Worm (Caenorhabditis elegans) whole organism, late embryonic: Measurements from ENCODE around the gene C46C11.3.

Experiments used
- C08G9.2 ChIP-seq: sonication (generic microtip); optimal IDR thresholded peaks from 2 replicates; lab custom pipeline; 2016; ENCODE audit warnings: mild to moderate bottlenecking, missing genetic modification characterization, moderate library complexity, missing compliant biosample characterization
- C38D4.7 ChIP-seq: fragments of 200-800 bp; sonication (Bioruptor generic); optimal IDR thresholded peaks from 2 replicates; lab custom pipeline; 2018; ENCODE audit warnings: mild to moderate bottlenecking, missing genetic modification characterization, moderate library complexity, missing compliant biosample characterization
- K02D7.2 ChIP-seq: sonication (generic microtip); optimal IDR thresholded peaks from 2 replicates; lab custom pipeline; 2017; ENCODE audit warnings: mild to moderate bottlenecking, missing genetic modification characterization, missing compliant biosample characterization
- K09A11.1 ChIP-seq: sonication (generic microtip); optimal IDR thresholded peaks from 2 replicates; lab custom pipeline; 2017; ENCODE audit warnings: antibody characterized with exemption, mild to moderate bottlenecking, missing genetic modification characterization, missing compliant biosample characterization; ENCODE audit not compliant: insufficient read depth
- Y22D7AL.16 ChIP-seq: sonication (generic microtip); optimal IDR thresholded peaks from 2 replicates; lab custom pipeline; 2016; ENCODE audit warnings: missing genetic modification characterization, missing compliant biosample characterization
- ama-1 ChIP-seq: fragments of 150-350 bp; optimal IDR thresholded peaks from 2 replicates; lab custom pipeline; 2014
- ceh-18 ChIP-seq: sonication (generic microtip); optimal IDR thresholded peaks from 2 replicates; lab custom pipeline; 2016; ENCODE audit warnings: missing genetic modification characterization, missing compliant biosample characterization
- ceh-19 ChIP-seq: fragments of 200-800 bp; sonication (Bioruptor generic); optimal IDR thresholded peaks from 2 replicates; lab custom pipeline; 2018; ENCODE audit warnings: mild to moderate bottlenecking, missing genetic modification characterization, missing compliant biosample characterization
- ceh-22 ChIP-seq: sonication (generic microtip); optimal IDR thresholded peaks from 2 replicates; lab custom pipeline; 2017; ENCODE audit warnings: missing biosample characterization, missing genetic modification characterization
- ceh-24 ChIP-seq: sonication (generic microtip); optimal IDR thresholded peaks from 2 replicates; lab custom pipeline; 2016; ENCODE audit warnings: mild to moderate bottlenecking, missing genetic modification characterization, missing compliant biosample characterization
- ceh-30 ChIP-seq: fragments of 150-350 bp; optimal IDR thresholded peaks from 2 replicates; lab custom pipeline; 2014; ENCODE audit warnings: missing biosample characterization, missing genetic modification characterization
- ceh-45 ChIP-seq: fragments of 200-800 bp; sonication (Bioruptor generic); IDR thresholded peaks from 2 replicates; pipeline ENCODE4 v1.3.6; 2022; ENCODE audit warnings: missing genetic modification reagents, missing genetic modification characterization, missing compliant biosample characterization
- ceh-9 ChIP-seq: sonication (generic microtip); optimal IDR thresholded peaks from 2 replicates; lab custom pipeline; 2016; ENCODE audit warnings: mild to moderate bottlenecking, missing genetic modification characterization, inconsistent platforms, missing compliant biosample characterization
- che-1 ChIP-seq: sonication (generic microtip); optimal IDR thresholded peaks from 2 replicates; lab custom pipeline; 2016; ENCODE audit warnings: mild to moderate bottlenecking, missing genetic modification characterization, missing compliant biosample characterization
- dmd-4 ChIP-seq: sonication (generic microtip); optimal IDR thresholded peaks from 2 replicates; lab custom pipeline; 2016; ENCODE audit warnings: borderline replicate concordance, missing genetic modification characterization, missing compliant biosample characterization
- dve-1 ChIP-seq: sonication (generic microtip); optimal IDR thresholded peaks from 2 replicates; lab custom pipeline; 2017; ENCODE audit warnings: antibody characterized with exemption, mild to moderate bottlenecking, missing genetic modification characterization, missing compliant biosample characterization
- elt-2 ChIP-seq: sonication (generic microtip); optimal IDR thresholded peaks from 2 replicates; lab custom pipeline; 2016; ENCODE audit warnings: missing genetic modification reagents, missing genetic modification characterization, missing compliant biosample characterization
- elt-4 ChIP-seq: sonication (generic microtip); optimal IDR thresholded peaks from 2 replicates; lab custom pipeline; 2016; ENCODE audit warnings: missing genetic modification characterization, missing compliant biosample characterization
- ets-4 ChIP-seq: sonication (generic microtip); optimal IDR thresholded peaks from 2 replicates; lab custom pipeline; 2016; ENCODE audit warnings: missing genetic modification characterization, missing compliant biosample characterization
- eyg-1 ChIP-seq: sonication (generic microtip); optimal IDR thresholded peaks from 2 replicates; lab custom pipeline; 2016; ENCODE audit warnings: missing genotype, missing genetic modification characterization, missing compliant biosample characterization
- fax-1 ChIP-seq: sonication (generic microtip); optimal IDR thresholded peaks from 2 replicates; lab custom pipeline; 2016; ENCODE audit warnings: missing genotype, missing genetic modification characterization, missing compliant biosample characterization
- fkh-10 ChIP-seq: fragments of 150-350 bp; optimal IDR thresholded peaks from 2 replicates; lab custom pipeline; 2014; ENCODE audit warnings: missing biosample characterization, missing genetic modification reagents, missing genetic modification characterization
- gmeb-2 ChIP-seq: sonication (generic microtip); optimal IDR thresholded peaks from 2 replicates; lab custom pipeline; 2016; ENCODE audit warnings: missing genetic modification characterization, inconsistent platforms, missing compliant biosample characterization
- hlh-13 ChIP-seq: fragments of 200-800 bp; sonication (Bioruptor generic); optimal IDR thresholded peaks from 2 replicates; lab custom pipeline; 2018; ENCODE audit warnings: mild to moderate bottlenecking, missing genetic modification characterization, missing compliant biosample characterization
- hlh-15 ChIP-seq: sonication (generic microtip); optimal IDR thresholded peaks from 2 replicates; lab custom pipeline; 2016; ENCODE audit warnings: missing genetic modification characterization, missing compliant biosample characterization
- hlh-6 ChIP-seq: sonication (generic microtip); optimal IDR thresholded peaks from 2 replicates; lab custom pipeline; 2016; ENCODE audit warnings: missing genotype, missing genetic modification characterization, missing compliant biosample characterization
- mec-3 ChIP-seq: sonication (generic microtip); optimal IDR thresholded peaks from 2 replicates; lab custom pipeline; 2016; ENCODE audit warnings: borderline replicate concordance, missing genetic modification characterization, missing compliant biosample characterization
- nhr-11 ChIP-seq: fragments of 150-350 bp; optimal IDR thresholded peaks from 2 replicates; lab custom pipeline; 2014; ENCODE audit warnings: missing biosample characterization, missing genetic modification characterization
- nhr-232 ChIP-seq: sonication (generic microtip); optimal IDR thresholded peaks from 2 replicates; lab custom pipeline; 2016; ENCODE audit warnings: missing genetic modification characterization, missing compliant biosample characterization
- npax-4 ChIP-seq: sonication (generic microtip); optimal IDR thresholded peaks from 2 replicates; lab custom pipeline; 2016; ENCODE audit warnings: missing genetic modification characterization, missing compliant biosample characterization
- odd-2 ChIP-seq: sonication (generic microtip); optimal IDR thresholded peaks from 2 replicates; lab custom pipeline; 2017; ENCODE audit warnings: antibody characterized with exemption, mild to moderate bottlenecking, missing genetic modification characterization, missing compliant biosample characterization
- pag-3 ChIP-seq: sonication (generic microtip); optimal IDR thresholded peaks from 2 replicates; lab custom pipeline; 2016; ENCODE audit warnings: missing compliant biosample characterization, missing genetic modification characterization, borderline replicate concordance
- pat-9 ChIP-seq: fragments of 200-800 bp; sonication (Bioruptor generic); optimal IDR thresholded peaks from 2 replicates; lab custom pipeline; 2018; ENCODE audit warnings: mild to moderate bottlenecking, missing genetic modification characterization, moderate library complexity, missing compliant biosample characterization
- pax-1 ChIP-seq: fragments of 150-350 bp; optimal IDR thresholded peaks from 2 replicates; lab custom pipeline; 2014; ENCODE audit warnings: missing biosample characterization, missing genetic modification characterization
- pha-4 ChIP-seq: fragments of 150-350 bp; optimal IDR thresholded peaks from 2 replicates; lab custom pipeline; 2018; ENCODE audit warnings: missing biosample characterization, missing genetic modification reagents, missing genetic modification characterization
- rnt-1 ChIP-seq: sonication (generic microtip); optimal IDR thresholded peaks from 2 replicates; lab custom pipeline; 2016; ENCODE audit warnings: missing genetic modification characterization, missing compliant biosample characterization
- sdc-2 ChIP-seq: sonication (generic microtip); optimal IDR thresholded peaks from 2 replicates; lab custom pipeline; 2016; ENCODE audit warnings: missing genotype, missing genetic modification characterization, missing compliant biosample characterization
- tbx-2 ChIP-seq: sonication (generic microtip); optimal IDR thresholded peaks from 2 replicates; lab custom pipeline; 2016; ENCODE audit warnings: missing genetic modification characterization, missing compliant biosample characterization
- tbx-7 ChIP-seq: sonication (generic microtip); optimal IDR thresholded peaks from 2 replicates; lab custom pipeline; 2016; ENCODE audit warnings: missing genotype, missing genetic modification characterization, missing compliant biosample characterization
- ttx-3 ChIP-seq: sonication (generic microtip); optimal IDR thresholded peaks from 2 replicates; lab custom pipeline; 2016; ENCODE audit warnings: missing genetic modification reagents, missing genetic modification characterization, missing compliant biosample characterization
- unc-42 ChIP-seq: sonication (generic microtip); optimal IDR thresholded peaks from 2 replicates; lab custom pipeline; 2016; ENCODE audit warnings: missing genotype, missing genetic modification characterization, missing compliant biosample characterization
- unc-55 ChIP-seq: sonication (generic microtip); optimal IDR thresholded peaks from 2 replicates; lab custom pipeline; 2017; ENCODE audit warnings: missing biosample characterization, missing genetic modification reagents, missing genetic modification characterization
- unc-86 ChIP-seq: sonication (generic microtip); optimal IDR thresholded peaks from 2 replicates; lab custom pipeline; 2016; ENCODE audit warnings: missing genetic modification characterization, missing compliant biosample characterization
- ztf-16 ChIP-seq: sonication (generic microtip); optimal IDR thresholded peaks from 2 replicates; lab custom pipeline; 2017; ENCODE audit warnings: missing genetic modification characterization, missing compliant biosample characterization

C46C11.3 gene

ce11 chrX:4649097-4649496, 27.0 kb downstream of the C46C11.3 start, which contains the start of gene ent-5:
TSS of gene ent-5 (minus strand) at chrX:4649197.
- TF ChIP-seq pag-3: no peak
- TF ChIP-seq elt-4 (tag; lab: Kevin White, UChicago): no peak
- no peak for TF ChIP-seq npax-4 (tag; lab: Kevin White, UChicago)
- TF ChIP-seq unc-86 (tag; lab: Kevin White, UChicago): no peak
- TF ChIP-seq dmd-4 (tag; lab: Kevin White, UChicago): no peak
- TF ChIP-seq ama-1: no peak
- TF ChIP-seq fax-1 (tag; lab: Kevin White, UChicago): no peak
- no peak for TF ChIP-seq nhr-11 (tag; lab: Kevin White, UChicago)
- no peak for TF ChIP-seq ztf-16 (tag; lab: Kevin White, UChicago)
- no peak for TF ChIP-seq nhr-232 (tag; lab: Kevin White, UChicago)
- TF ChIP-seq C38D4.7 (GFP tag; lab: Kevin White, UChicago): no peak
- TF ChIP-seq ceh-18 (tag; lab: Kevin White, UChicago): no peak

DNA sequence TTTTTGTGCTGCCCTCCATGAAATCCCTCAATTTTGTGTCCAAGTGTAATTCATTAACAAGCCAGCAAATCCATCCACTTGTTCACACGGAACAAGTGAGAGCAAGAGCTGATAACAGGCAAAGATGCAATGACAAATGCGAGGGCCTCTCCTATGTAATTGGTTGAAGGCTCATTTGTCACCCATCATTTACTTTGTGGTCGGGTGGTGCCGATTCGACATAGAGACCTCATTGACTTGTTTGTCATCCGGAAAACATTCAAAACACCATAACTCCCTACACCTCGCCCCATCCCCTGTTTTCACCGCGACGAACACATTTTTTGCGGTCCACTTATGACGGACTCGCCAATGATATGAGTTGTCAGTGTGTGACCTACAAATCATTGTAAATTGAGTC, 29.3 kb downstream of the C46C11.3 start:
- TF ChIP-seq hlh-6 (tag; lab: Kevin White, UChicago): no peak
- TF ChIP-seq ets-4: no peak
- TF ChIP-seq tbx-2: no peak
- no peak for TF ChIP-seq hlh-15 (tag; lab: Kevin White, UChicago)
- no peak for TF ChIP-seq tbx-7 (tag; lab: Kevin White, UChicago)
- no peak for TF ChIP-seq fax-1 (tag; lab: Kevin White, UChicago)
- TF ChIP-seq ceh-24: no peak
- TF ChIP-seq pax-1 (tag; lab: Kevin White, UChicago): no peak
- no peak for TF ChIP-seq unc-55
- TF ChIP-seq Y22D7AL.16 (tag; lab: Kevin White, UChicago): no peak
- TF ChIP-seq fkh-10 (GFP tag; lab: Kevin White, UChicago): no peak
- TF ChIP-seq ceh-9 (tag; lab: Kevin White, UChicago): no peak
- no peak for TF ChIP-seq che-1 (tag; lab: Kevin White, UChicago)
- no peak for TF ChIP-seq dmd-4 (tag; lab: Kevin White, UChicago)
- TF ChIP-seq pha-4 (tag; lab: Kevin White, UChicago): no peak
- TF ChIP-seq gmeb-2: no peak
- no peak for TF ChIP-seq C38D4.7 (GFP tag; lab: Kevin White, UChicago)
- TF ChIP-seq, all 69 proteins: peak for 0

- TF ChIP-seq unc-42 (tag; lab: Kevin White, UChicago) (peak; percentile 2), hlh-6 (tag; lab: Kevin White, UChicago) (no peak)
These were observed 30.8 kb downstream of the C46C11.3 start for ce11 chrX:4652950-4653349.

DNA sequence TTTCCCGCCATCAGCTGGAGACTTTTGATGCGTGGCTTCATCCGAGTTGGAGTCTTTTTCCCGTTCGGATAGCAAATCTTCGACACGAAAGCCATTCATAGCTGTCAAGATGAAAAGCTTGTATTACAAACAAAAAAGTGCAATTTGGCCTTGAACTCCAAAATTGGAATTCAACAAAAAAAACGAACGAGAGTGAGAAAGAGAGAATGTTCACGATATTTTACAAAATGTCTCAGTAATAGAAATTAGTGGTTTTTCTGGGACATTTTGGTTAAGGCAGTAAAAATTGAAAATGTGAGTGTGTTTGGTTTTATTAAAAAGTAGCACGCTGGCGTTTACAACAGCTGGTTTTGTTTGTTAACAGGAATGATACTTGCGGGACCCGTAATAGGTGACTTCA, 31.9 kb downstream of the C46C11.3 start, which contains the start of gene ceh-1:
ceh-1 (minus strand) TSS at position 101 of the 400 bp plus-strand sequence.
- TF ChIP-seq ttx-3 (tag; lab: Kevin White, UChicago) (no peak), pat-9 (tag; lab: Kevin White, UChicago) (no peak), ceh-22 (tag; lab: Kevin White, UChicago) (no peak), elt-2 (tag; lab: Kevin White, UChicago) (no peak), C08G9.2 (tag; lab: Kevin White, UChicago) (no peak)

DNA sequence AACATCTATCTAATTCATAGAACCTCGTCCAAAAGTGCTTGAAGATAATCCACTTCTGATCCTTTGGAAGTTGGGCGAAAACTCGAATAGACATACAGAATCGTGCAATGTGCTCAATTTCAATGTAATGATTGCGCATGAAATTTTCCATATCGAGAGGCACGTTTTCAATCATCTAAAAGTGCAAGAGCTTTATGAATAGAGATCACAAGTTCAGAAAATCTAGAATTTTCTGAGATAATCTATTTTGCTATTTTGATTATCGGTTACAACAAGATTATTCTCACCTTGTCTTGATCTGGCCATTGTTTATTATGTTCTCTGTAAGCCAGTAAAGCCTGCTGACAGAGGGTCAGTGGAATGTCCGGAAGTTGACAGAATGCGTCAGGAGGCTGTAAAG, 35.5 kb downstream of the C46C11.3 start:
- TF ChIP-seq elt-4 (tag; lab: Kevin White, UChicago) (no peak), ceh-45 (GFP tag; lab: Robert Waterston, UW) (no peak), fax-1 (tag; lab: Kevin White, UChicago) (no peak)

DNA sequence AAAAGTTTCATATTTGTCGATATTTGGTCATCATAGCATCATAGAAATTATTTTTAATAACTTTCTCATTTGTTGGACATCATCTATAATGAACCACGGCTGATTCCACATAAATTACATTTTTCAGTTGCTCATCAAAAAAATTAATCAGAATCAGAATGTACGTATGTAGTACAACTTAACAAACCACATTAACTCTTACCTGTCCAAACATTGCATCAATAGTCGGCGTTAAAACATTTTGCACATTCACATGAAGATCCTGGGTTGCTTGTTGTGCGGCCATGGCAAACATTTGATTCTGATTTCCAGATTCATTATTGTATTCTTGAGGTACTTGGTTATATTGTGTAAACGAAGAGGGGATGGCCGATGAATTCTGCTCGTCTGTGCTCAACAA, 36.2 kb downstream of the C46C11.3 start:
- no peak for TF ChIP-seq K09A11.1 (tag; lab: Kevin White, UChicago)
- TF ChIP-seq nhr-232 (tag; lab: Kevin White, UChicago): no peak
- no peak for TF ChIP-seq rnt-1 (tag; lab: Kevin White, UChicago)
- TF ChIP-seq ceh-30 (tag; lab: Kevin White, UChicago): no peak
- TF ChIP-seq ceh-19 (GFP tag; lab: Kevin White, UChicago): no peak
- TF ChIP-seq C08G9.2 (tag; lab: Kevin White, UChicago): no peak
- no peak for TF ChIP-seq mec-3 (tag; lab: Kevin White, UChicago)
- TF ChIP-seq fax-1 (tag; lab: Kevin White, UChicago): no peak
- TF ChIP-seq K02D7.2: no peak
- no peak for TF ChIP-seq sdc-2 (tag; lab: Kevin White, UChicago)
- no peak for TF ChIP-seq C38D4.7 (GFP tag; lab: Kevin White, UChicago)
- no peak for TF ChIP-seq dve-1 (tag; lab: Kevin White, UChicago)
- TF ChIP-seq hlh-13 (GFP tag; lab: Kevin White, UChicago): no peak
- TF ChIP-seq odd-2 (tag; lab: Kevin White, UChicago): no peak
- TF ChIP-seq eyg-1 (tag; lab: Kevin White, UChicago): no peak
